Worm (Caenorhabditis elegans): ENCODE measurements around the gene nlp-35.

nlp-35 gene

ce11 chrIV:9518608-9519007, at the start of gene nlp-35:
Gene nlp-35, minus strand, starts transcription at chrIV:9518926.
- TF ChIP-seq nhr-129 (tag; optimal IDR thresholded peaks at IDR 0.05) = no peak
- TF ChIP-seq nhr-11 (tag; optimal IDR thresholded peaks at IDR 0.05) = no peak
- TF ChIP-seq nhr-21 (tag; optimal IDR thresholded peaks at IDR 0.05) = peak; percentile 25
- no peak for TF ChIP-seq nhr-12 (tag; optimal IDR thresholded peaks at IDR 0.05)
- TF ChIP-seq nhr-10 (tag; optimal IDR thresholded peaks at IDR 0.05) = no peak
- TF ChIP-seq zag-1 (tag; optimal IDR thresholded peaks at IDR 0.05) = no peak
- no peak for TF ChIP-seq sem-4 (tag; optimal IDR thresholded peaks at IDR 0.05)

ce11 chrIV:9566505-9566904, 47.8 kb upstream of the nlp-35 start, which contains the start of gene lron-14:
Gene lron-14, minus strand, starts transcription at chrIV:9566605.
- no peak for TF ChIP-seq ceh-16 (tag; optimal IDR thresholded peaks at IDR 0.05)
- no peak for TF ChIP-seq sma-9 (GFP tag; optimal IDR thresholded peaks at IDR 0.05)
- TF ChIP-seq sma-9 (tag; optimal IDR thresholded peaks at IDR 0.05) = no peak
- TF ChIP-seq snpc-4 (tag; optimal IDR thresholded peaks at IDR 0.05) = no peak

- no peak for TF ChIP-seq mdl-1 (tag; optimal IDR thresholded peaks at IDR 0.05)
- no peak for TF ChIP-seq C34F6.9 (tag; optimal IDR thresholded peaks at IDR 0.05)
- TF ChIP-seq ceh-16 (tag; optimal IDR thresholded peaks at IDR 0.05) = no peak
- no peak for TF ChIP-seq nhr-6 (tag; optimal IDR thresholded peaks at IDR 0.05)
- no peak for TF ChIP-seq elt-3 (tag; optimal IDR thresholded peaks at IDR 0.05)
- TF ChIP-seq nhr-237 (tag; optimal IDR thresholded peaks at IDR 0.05) = no peak
- TF ChIP-seq nhr-11 (tag; optimal IDR thresholded peaks at IDR 0.05) = no peak
- TF ChIP-seq ama-1 (optimal IDR thresholded peaks at IDR 0.05) = no peak
- TF ChIP-seq nhr-12 (tag; optimal IDR thresholded peaks at IDR 0.05) = no peak
- no peak for TF ChIP-seq alr-1 (tag; optimal IDR thresholded peaks at IDR 0.05)
Observed at ce11 chrIV:9563529-9564376, 45.0 kb upstream of the nlp-35 start.

- TF ChIP-seq nhr-23 (tag; optimal IDR thresholded peaks at IDR 0.05) = no peak
- no peak for TF ChIP-seq egl-27 (tag; optimal IDR thresholded peaks at IDR 0.05)
- TF ChIP-seq alr-1 (tag; optimal IDR thresholded peaks at IDR 0.05) = no peak
- TF ChIP-seq lsy-2 (tag; optimal IDR thresholded peaks at IDR 0.05) = no peak
- TF ChIP-seq nhr-6 (tag; optimal IDR thresholded peaks at IDR 0.05) = no peak
- TF ChIP-seq ama-1 (optimal IDR thresholded peaks at IDR 0.05) = no peak
- TF ChIP-seq lin-11 (tag; optimal IDR thresholded peaks at IDR 0.05) = no peak
- TF ChIP-seq nhr-12 (tag; optimal IDR thresholded peaks at IDR 0.05) = no peak
- TF ChIP-seq nhr-11 (tag; optimal IDR thresholded peaks at IDR 0.05) = no peak
- no peak for TF ChIP-seq Y55F3AM.14 (GFP tag; optimal IDR thresholded peaks at IDR 0.05)
Observed at ce11 chrIV:9563079-9563478, 44.4 kb upstream of the nlp-35 start, which contains the start of gene col-122. Gene col-122, plus strand, starts transcription at chrIV:9563379.

- TF ChIP-seq ama-1 (optimal IDR thresholded peaks at IDR 0.05) (no peak), mab-5 (tag; optimal IDR thresholded peaks at IDR 0.05) (no peak), F13H6.1 (tag; optimal IDR thresholded peaks at IDR 0.05) (no peak), lsy-2 (tag; optimal IDR thresholded peaks at IDR 0.05) (no peak), R02D3.7 (tag; optimal IDR thresholded peaks at IDR 0.05) (no peak), unc-62 (GFP tag; optimal IDR thresholded peaks at IDR 0.05) (no peak), sma-3 (GFP tag; optimal IDR thresholded peaks at IDR 0.05) (no peak), egl-27 (tag; optimal IDR thresholded peaks at IDR 0.05) (no peak), ztf-11 (tag; optimal IDR thresholded peaks at IDR 0.05) (no peak), unc-39 (tag; optimal IDR thresholded peaks at IDR 0.05) (no peak), nhr-6 (tag; optimal IDR thresholded peaks at IDR 0.05) (no peak), unc-55 (GFP tag; optimal IDR thresholded peaks at IDR 0.05) (no peak), ZK546.5 (tag; optimal IDR thresholded peaks at IDR 0.05) (no peak), dmd-4 (tag; optimal IDR thresholded peaks at IDR 0.05) (no peak)
Observed at ce11 chrIV:9545986-9546385, 27.3 kb upstream of the nlp-35 start, which contains the start of gene T05A1.5. Gene T05A1.5, plus strand, starts transcription at chrIV:9546286.
